Worm (Caenorhabditis elegans) whole organism, L4 larva: ENCODE measurements around the gene srsx-19.

Experiments
- Y48G9A.11 ChIP-seq: fragments of 200-800 bp; sonication (Bioruptor generic); IDR thresholded peaks from 2 replicates; pipeline ENCODE4 v1.3.6; 2022; ENCODE audit warnings: missing genetic modification reagents, missing genetic modification characterization, missing compliant biosample characterization
- Y5F2A.4 ChIP-seq: fragments of 200-800 bp; sonication (Bioruptor generic); optimal IDR thresholded peaks from 2 replicates; lab custom pipeline; 2018; ENCODE audit warnings: mild to moderate bottlenecking, missing genetic modification characterization, missing compliant biosample characterization
- aha-1 ChIP-seq: fragments of 150-350 bp; peaks from one replicate; lab custom pipeline; 2014; ENCODE audit warnings: missing biosample characterization, missing genetic modification characterization
- arid-1 ChIP-seq: fragments of 200-800 bp; sonication (Bioruptor generic); conservative IDR thresholded peaks from 2 replicates; pipeline ENCODE4 v1.3.6; 2022; ENCODE audit warnings: missing genetic modification reagents, missing genetic modification characterization, missing compliant biosample characterization
- ceh-20 ChIP-seq: fragments of 200-800 bp; sonication (Bioruptor generic); IDR thresholded peaks from 2 replicates; pipeline ENCODE4 v1.3.6; 2022; ENCODE audit warnings: missing genetic modification reagents, missing genetic modification characterization, missing compliant biosample characterization
- ceh-28 ChIP-seq: fragments of 150-350 bp; optimal IDR thresholded peaks from 2 replicates; lab custom pipeline; 2014; ENCODE audit warnings: missing biosample characterization, missing genetic modification reagents, missing genetic modification characterization
- ceh-32 ChIP-seq: sonication (generic microtip); optimal IDR thresholded peaks from 2 replicates; lab custom pipeline; 2016; ENCODE audit warnings: mild to moderate bottlenecking, missing genetic modification characterization, missing compliant biosample characterization; ENCODE audit not compliant: poor library complexity
- ceh-62 ChIP-seq: sonication (generic microtip); optimal IDR thresholded peaks from 2 replicates; lab custom pipeline; 2017; ENCODE audit warnings: missing biosample characterization, missing genetic modification characterization
- daf-12 ChIP-seq: fragments of 150-350 bp; optimal IDR thresholded peaks from 2 replicates; lab custom pipeline; 2014; ENCODE audit warnings: missing biosample characterization, missing genetic modification reagents, missing genetic modification characterization
- daf-16 ChIP-seq, 3 experiments: sonication (generic microtip); optimal IDR thresholded peaks; 2 replicates each; lab custom pipeline; 2016 to 2017; ENCODE audit warnings: missing genetic modification characterization in 3 of 3, missing genetic modification reagents in 3 of 3, mild to moderate bottlenecking in 2 of 3, missing compliant biosample characterization in 2 of 3, missing biosample characterization in 1 of 3, moderate library complexity in 1 of 3
- daf-19 ChIP-seq: fragments of 200-800 bp; sonication (Bioruptor generic); conservative IDR thresholded peaks from 2 replicates; pipeline ENCODE4 v1.3.6; 2022; ENCODE audit warnings: missing genetic modification characterization, missing compliant biosample characterization
- daf-8 ChIP-seq: fragments of 200-800 bp; sonication (Bioruptor generic); IDR thresholded peaks from 2 replicates; pipeline ENCODE4 v1.3.6; 2022; ENCODE audit warnings: missing genetic modification characterization, missing compliant biosample characterization
- dmd-6 ChIP-seq: fragments of 200-800 bp; sonication (Bioruptor generic); IDR thresholded peaks from 2 replicates; pipeline ENCODE4 v1.3.6; 2022; ENCODE audit warnings: missing genetic modification reagents, missing genetic modification characterization, missing compliant biosample characterization
- dmd-8 ChIP-seq: fragments of 200-800 bp; sonication (Bioruptor generic); IDR thresholded peaks from 2 replicates; pipeline ENCODE4 v1.3.6; 2022; ENCODE audit warnings: missing genetic modification characterization, missing compliant biosample characterization
- dmd-9 ChIP-seq: fragments of 200-800 bp; sonication (Bioruptor generic); IDR thresholded peaks from 2 replicates; pipeline ENCODE4 v1.3.6; 2022; ENCODE audit warnings: missing genetic modification reagents, missing genetic modification characterization, missing compliant biosample characterization
- duxl-1 ChIP-seq: sonication (generic microtip); optimal IDR thresholded peaks from 2 replicates; lab custom pipeline; 2016; ENCODE audit warnings: mild to moderate bottlenecking, missing genetic modification characterization, moderate library complexity, missing compliant biosample characterization; ENCODE audit not compliant: poor library complexity
- dve-1 ChIP-seq: sonication (generic microtip); optimal IDR thresholded peaks from 2 replicates; lab custom pipeline; 2017; ENCODE audit warnings: antibody characterized with exemption, mild to moderate bottlenecking, missing genetic modification characterization, missing compliant biosample characterization; ENCODE audit not compliant: insufficient read depth
- fos-1 ChIP-seq: fragments of 150-350 bp; optimal IDR thresholded peaks from 2 replicates; lab custom pipeline; 2014; ENCODE audit warnings: missing biosample characterization, missing genetic modification characterization
- hif-1 ChIP-seq, 2 experiments: sonication (generic microtip); optimal IDR thresholded peaks; 2 replicates each; lab custom pipeline; 2016 to 2017; ENCODE audit warnings: missing compliant biosample characterization in 2 of 2, missing genetic modification characterization in 2 of 2, missing genetic modification reagents in 2 of 2, missing genotype in 2 of 2, mild to moderate bottlenecking in 1 of 2
- hlh-11 ChIP-seq: fragments of 200-800 bp; sonication (Bioruptor generic); optimal IDR thresholded peaks from 2 replicates; lab custom pipeline; 2018; ENCODE audit warnings: mild to moderate bottlenecking, missing genetic modification characterization, missing compliant biosample characterization
- hlh-30 ChIP-seq: sonication (generic microtip); optimal IDR thresholded peaks from 2 replicates; lab custom pipeline; 2017; ENCODE audit warnings: antibody characterized with exemption, mild to moderate bottlenecking, missing genetic modification characterization, missing compliant biosample characterization; ENCODE audit not compliant: insufficient read depth
- hmg-1.1 ChIP-seq: fragments of 200-800 bp; sonication (Bioruptor generic); IDR thresholded peaks from 2 replicates; pipeline ENCODE4 v1.3.6; 2022; ENCODE audit warnings: missing genetic modification reagents, missing genetic modification characterization, missing compliant biosample characterization
- jun-1 ChIP-seq: fragments of 150-350 bp; optimal IDR thresholded peaks from 2 replicates; lab custom pipeline; 2014; ENCODE audit warnings: missing biosample characterization, missing genetic modification reagents, missing genetic modification characterization
- lin-13 ChIP-seq: fragments of 150-350 bp; optimal IDR thresholded peaks from 2 replicates; lab custom pipeline; 2014; ENCODE audit warnings: missing biosample characterization, missing genetic modification reagents, missing genetic modification characterization
- lin-15B ChIP-seq: fragments of 150-350 bp; sonication (generic microtip); optimal IDR thresholded peaks from 3 replicates; lab custom pipeline; 2014; ENCODE audit warnings: missing biosample characterization, missing genetic modification characterization
- lin-29 ChIP-seq: fragments of 200-800 bp; sonication (Bioruptor generic); IDR thresholded peaks from 2 replicates; pipeline ENCODE4 v1.3.6; 2022; ENCODE audit warnings: missing genetic modification reagents, missing genetic modification characterization, missing compliant biosample characterization
- lin-38 ChIP-seq: fragments of 200-800 bp; sonication (Bioruptor generic); IDR thresholded peaks from 2 replicates; pipeline ENCODE4 v1.3.6; 2022; ENCODE audit warnings: missing genetic modification reagents, missing genetic modification characterization, missing compliant biosample characterization
- madf-5 ChIP-seq, 2 experiments: fragments of 200-800 bp; sonication (Bioruptor generic); IDR thresholded peaks; 2 replicates each; pipeline ENCODE4 v1.3.6; 2022; ENCODE audit warnings: missing compliant biosample characterization in 2 of 2, missing genetic modification characterization in 2 of 2
- madf-9 ChIP-seq: fragments of 200-800 bp; sonication (Bioruptor generic); conservative IDR thresholded peaks from 2 replicates; pipeline ENCODE4 v1.3.6; 2022; ENCODE audit warnings: missing genetic modification reagents, missing genetic modification characterization, missing compliant biosample characterization
- mep-1 ChIP-seq: fragments of 150-350 bp; sonication (generic microtip); optimal IDR thresholded peaks from 3 replicates; lab custom pipeline; 2014; ENCODE audit warnings: missing biosample characterization, missing genetic modification characterization
- nhr-111 ChIP-seq: fragments of 200-800 bp; sonication (Bioruptor generic); optimal IDR thresholded peaks from 2 replicates; lab custom pipeline; 2018; ENCODE audit warnings: mild to moderate bottlenecking, missing genetic modification characterization, missing compliant biosample characterization
- nhr-28 ChIP-seq: fragments of 150-350 bp; optimal IDR thresholded peaks from 2 replicates; lab custom pipeline; 2014; ENCODE audit warnings: missing biosample characterization, missing genetic modification characterization
- nhr-6 ChIP-seq: fragments of 150-350 bp; optimal IDR thresholded peaks from 2 replicates; lab custom pipeline; 2014; ENCODE audit warnings: missing biosample characterization, missing genetic modification characterization
- nhr-76 ChIP-seq: fragments of 150-350 bp; optimal IDR thresholded peaks from 2 replicates; lab custom pipeline; 2014; ENCODE audit warnings: missing biosample characterization, missing genetic modification characterization
- php-3 ChIP-seq: fragments of 200-800 bp; sonication (Bioruptor generic); IDR thresholded peaks from 2 replicates; pipeline ENCODE4 v1.3.6; 2022; ENCODE audit warnings: missing genetic modification reagents, missing genetic modification characterization, missing compliant biosample characterization
- set-16 ChIP-seq: fragments of 200-800 bp; sonication (Bioruptor generic); IDR thresholded peaks from 2 replicates; pipeline ENCODE4 v1.3.6; 2022; ENCODE audit warnings: missing genetic modification reagents, missing genetic modification characterization, missing compliant biosample characterization
- skn-1 ChIP-seq: fragments of 150-350 bp; optimal IDR thresholded peaks from 2 replicates; lab custom pipeline; 2014; ENCODE audit warnings: missing biosample characterization, missing genetic modification characterization
- snpc-4 ChIP-seq: fragments of 150-350 bp; optimal IDR thresholded peaks from 2 replicates; lab custom pipeline; 2014; ENCODE audit warnings: missing biosample characterization, missing genetic modification characterization
- spr-3 ChIP-seq: fragments of 200-800 bp; sonication (Bioruptor generic); optimal IDR thresholded peaks from 2 replicates; lab custom pipeline; 2018; ENCODE audit warnings: mild to moderate bottlenecking, missing genetic modification characterization, missing compliant biosample characterization
- tag-97 ChIP-seq: fragments of 200-800 bp; sonication (Bioruptor generic); IDR thresholded peaks from 2 replicates; pipeline ENCODE4 v1.3.6; 2022; ENCODE audit warnings: missing genetic modification characterization, missing compliant biosample characterization
- unc-62 ChIP-seq, 3 experiments: fragments of 150-350 bp in 1 of 3; sonication (generic microtip); optimal IDR thresholded peaks in 2 of 3; peaks in 1 of 3; 1 replicate in 1 of 3; 2 replicates in 2 of 3; lab custom pipeline; 2014 to 2017; ENCODE audit warnings: missing biosample characterization in 3 of 3, missing genetic modification characterization in 3 of 3, missing genetic modification reagents in 3 of 3, missing genotype in 1 of 3
- zfp-2 ChIP-seq: sonication (generic microtip); optimal IDR thresholded peaks from 2 replicates; lab custom pipeline; 2016; ENCODE audit warnings: mild to moderate bottlenecking, missing genetic modification characterization, missing compliant biosample characterization
- zip-11 ChIP-seq: fragments of 200-800 bp; sonication (Bioruptor generic); IDR thresholded peaks from 2 replicates; pipeline ENCODE4 v1.3.6; 2022; ENCODE audit warnings: missing genetic modification characterization, missing compliant biosample characterization
- ztf-11 ChIP-seq: fragments of 150-350 bp; optimal IDR thresholded peaks from 2 replicates; lab custom pipeline; 2014; ENCODE audit warnings: missing biosample characterization, missing genetic modification characterization

srsx-19 gene

ce11 chrV:13902495-13902894 lies 15.0 kb downstream of the srsx-19 start, which contains the start of gene C06B3.1:
TSS of gene C06B3.1 (plus strand) at chrV:13902795.
- no peak for TF ChIP-seq zip-11 (GFP tag; lab: Robert Waterston, UW)
- TF ChIP-seq dmd-6, result no peak
- no peak for TF ChIP-seq jun-1
- no peak for TF ChIP-seq snpc-4 (tag; lab: Kevin White, UChicago)
- no peak for TF ChIP-seq lin-38 (GFP tag; lab: Robert Waterston, UW)
- TF ChIP-seq set-16 (GFP tag; lab: Robert Waterston, UW), result no peak
- no peak for TF ChIP-seq daf-19 (GFP tag; lab: Robert Waterston, UW)
- no peak for TF ChIP-seq ceh-62 (tag; lab: Kevin White, UChicago)
- TF ChIP-seq mep-1 (tag; lab: Kevin White, UChicago), result no peak
- no peak for TF ChIP-seq lin-29 (GFP tag; lab: Robert Waterston, UW)
- TF ChIP-seq skn-1 (tag; lab: Kevin White, UChicago), result no peak
- no peak for TF ChIP-seq aha-1
- no peak for TF ChIP-seq hlh-30

DNA sequence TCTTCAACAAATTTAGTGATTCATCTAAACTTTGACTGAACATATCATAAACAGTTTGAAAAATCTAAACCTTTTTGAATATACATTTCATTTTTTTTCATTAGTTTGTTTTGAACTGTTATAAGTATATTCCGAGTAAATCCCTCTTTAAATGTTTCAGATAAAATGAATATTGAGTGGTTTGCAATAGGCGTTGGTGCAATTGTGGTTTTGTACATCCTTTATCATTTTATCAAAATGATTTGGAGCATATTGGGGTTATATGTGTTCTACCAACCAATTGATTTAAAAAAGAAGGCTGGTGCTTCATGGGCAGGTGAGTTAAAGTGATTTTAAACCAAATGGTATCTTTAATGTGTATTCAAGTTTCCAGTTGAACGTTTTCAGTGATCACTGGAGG lies 17.0 kb downstream of the srsx-19 start, which contains the start of gene stdh-3:
TSS of gene stdh-3 (plus strand) at position 166 of the 400 bp plus-strand sequence.
- TF ChIP-seq unc-62 (GFP tag; optimal IDR thresholded peaks at IDR 0.05 in 1 of 2; lab: Kevin White, UChicago), result peak in 1 of 2 experiments; percentile 93
- no peak for TF ChIP-seq unc-62 (tag; optimal IDR thresholded peaks at IDR 0.05; lab: Kevin White, UChicago)
- no peak for TF ChIP-seq lin-38 (GFP tag; lab: Robert Waterston, UW)

DNA sequence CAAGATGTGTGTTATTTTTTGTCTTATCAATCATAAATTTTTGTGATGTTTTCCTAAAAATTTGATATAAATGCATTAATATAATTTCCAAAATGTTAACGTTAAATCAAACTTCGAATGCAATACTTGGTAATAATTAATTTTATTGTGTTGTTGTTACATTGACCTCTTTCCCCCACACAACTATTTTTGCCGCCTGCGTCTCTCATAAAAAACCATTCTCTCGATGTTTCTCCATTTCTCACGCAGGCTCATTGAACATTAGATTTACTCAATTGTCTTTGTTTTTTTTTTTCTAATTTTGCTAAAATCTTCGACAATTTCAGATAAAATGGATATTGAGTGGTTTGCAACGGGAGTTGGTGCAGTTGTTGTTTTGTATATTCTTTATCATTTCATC lies 18.7 kb downstream of the srsx-19 start, which contains the start of gene stdh-1:
TSS of gene stdh-1 (plus strand) at position 327 of the 400 bp plus-strand sequence.
- TF ChIP-seq daf-19 (GFP tag; lab: Robert Waterston, UW) (no peak), ztf-11 (tag; lab: Kevin White, UChicago) (no peak), nhr-6 (peak; percentile 9), nhr-28 (peak; percentile 24), php-3 (peak; percentile 47; the same call in 1 of the 2 replicates), daf-8 (no peak), zip-11 (GFP tag; lab: Robert Waterston, UW) (no peak), hif-1 (tag; optimal IDR thresholded peaks at IDR 0.05; lab: Kevin White, UChicago) (peak in 1 of 2 experiments; percentile 30), unc-62 (GFP tag; optimal IDR thresholded peaks at IDR 0.05 in 1 of 2; lab: Kevin White, UChicago) (no peak), unc-62 (tag; optimal IDR thresholded peaks at IDR 0.05; lab: Kevin White, UChicago) (no peak), aha-1 (peak; percentile 20), ceh-28 (no peak), tag-97 (GFP tag; lab: Robert Waterston, UW) (no peak), daf-16 (GFP tag; optimal IDR thresholded peaks at IDR 0.05; lab: Kevin White, UChicago) (no peak), daf-16 (tag; optimal IDR thresholded peaks at IDR 0.05; lab: Kevin White, UChicago) (peak; percentile 76), dve-1 (tag; lab: Kevin White, UChicago) (peak; percentile 8), madf-5 (GFP tag; IDR thresholded peaks at IDR 0.05; lab: Robert Waterston, UW) (no peak), hmg-1.1 (GFP tag; lab: Robert Waterston, UW) (no peak), Y5F2A.4 (GFP tag; lab: Kevin White, UChicago) (no peak), ceh-20 (no peak), zfp-2 (tag; lab: Kevin White, UChicago) (no peak), ceh-62 (tag; lab: Kevin White, UChicago) (no peak), Y48G9A.11 (no peak), nhr-111 (no peak), hlh-11 (tag; lab: Kevin White, UChicago) (peak; percentile 22), dmd-9 (GFP tag; lab: Robert Waterston, UW) (no peak)
- TF ChIP-seq, all 104 proteins: peak for 8

DNA sequence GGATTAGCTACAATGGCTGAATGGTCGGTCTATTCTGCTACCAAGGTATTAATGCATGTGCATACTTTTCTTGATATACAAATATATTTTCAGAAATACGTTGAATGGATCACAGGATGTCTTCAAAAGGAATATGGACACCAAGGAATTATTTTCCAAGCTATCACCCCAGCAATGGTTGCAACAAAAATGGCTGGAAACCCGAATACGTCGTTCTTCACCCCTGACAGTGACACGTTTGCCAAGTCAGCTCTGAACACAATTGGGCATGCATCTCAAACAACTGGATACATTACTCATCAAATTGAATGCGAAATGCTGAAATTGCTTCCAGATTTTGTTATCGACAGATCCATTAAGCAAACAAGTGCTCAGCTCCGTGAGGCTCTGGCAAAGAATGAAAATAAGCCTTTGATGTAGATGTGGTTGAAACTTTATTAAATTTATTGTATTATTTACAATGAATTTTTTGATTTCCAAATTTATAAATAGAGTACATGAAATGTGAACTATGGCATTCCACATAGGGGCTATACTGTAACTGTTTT lies 20.2 kb downstream of the srsx-19 start:
- peak; percentile 28 for TF ChIP-seq dve-1 (tag; lab: Kevin White, UChicago)
- peak; percentile 69 for TF ChIP-seq dmd-8
- TF ChIP-seq madf-9 (GFP tag; lab: Robert Waterston, UW), result peak; percentile 34; the same call in 1 of the 2 replicates
- peak in 1 of 2 experiments; percentile 1 for TF ChIP-seq daf-16 (GFP tag; optimal IDR thresholded peaks at IDR 0.05; lab: Kevin White, UChicago)
- TF ChIP-seq daf-16 (tag; optimal IDR thresholded peaks at IDR 0.05; lab: Kevin White, UChicago), result peak; percentile 18
- no peak for TF ChIP-seq daf-12 (tag; lab: Kevin White, UChicago)
- TF ChIP-seq duxl-1, result peak; percentile 65
- TF ChIP-seq nhr-76 (tag; lab: Kevin White, UChicago), result no peak
- peak; percentile 27 for TF ChIP-seq lin-15B
- no peak for TF ChIP-seq lin-13
- TF ChIP-seq spr-3, result peak; percentile 32
- no peak for TF ChIP-seq ceh-32
- TF ChIP-seq fos-1, result no peak
- TF ChIP-seq arid-1 (GFP tag; lab: Robert Waterston, UW), result peak; percentile 50; the same call in 1 of the 2 replicates
